Worm (Caenorhabditis elegans) whole organism, young adult: ENCODE data around the gene Y60A3A.16.
"Not testable (repeated sequence)": the region's sequence is repeated elsewhere in the genome, so short reads cannot be mapped to it uniquely, and the experiment has no call there.

Source experiments
- C17E4.6 ChIP-seq: fragments of 200-800 bp; sonication (Bioruptor generic); IDR thresholded peaks from 2 replicates; pipeline ENCODE4 v1.3.6; 2022; ENCODE audit warnings: missing genetic modification reagents, missing genetic modification characterization, missing compliant biosample characterization
- F33H1.4 ChIP-seq: fragments of 200-800 bp; sonication (Bioruptor generic); IDR thresholded peaks from 2 replicates; pipeline ENCODE4 v1.3.6; 2022; ENCODE audit warnings: missing genetic modification reagents, missing genetic modification characterization, missing compliant biosample characterization
- F39B2.1 ChIP-seq: fragments of 200-800 bp; sonication (Bioruptor generic); IDR thresholded peaks from 2 replicates; pipeline ENCODE4 v1.3.6; 2022; ENCODE audit warnings: missing genetic modification reagents, missing genetic modification characterization, missing compliant biosample characterization
- Y95B8A.8 ChIP-seq: fragments of 200-800 bp; sonication (Bioruptor generic); IDR thresholded peaks from 2 replicates; pipeline ENCODE4 v1.3.6; 2022; ENCODE audit warnings: missing genetic modification reagents, missing genetic modification characterization, missing compliant biosample characterization
- aptf-2 ChIP-seq: fragments of 200-800 bp; sonication (Bioruptor generic); conservative IDR thresholded peaks from 2 replicates; pipeline ENCODE4 v1.3.6; 2022; ENCODE audit warnings: missing genetic modification reagents, missing genetic modification characterization, missing compliant biosample characterization
- attf-3 ChIP-seq: fragments of 200-800 bp; sonication (Bioruptor generic); conservative IDR thresholded peaks from 2 replicates; pipeline ENCODE4 v1.3.6; 2022; ENCODE audit warnings: missing genetic modification reagents, missing genetic modification characterization, missing compliant biosample characterization
- bed-2 ChIP-seq: fragments of 200-800 bp; sonication (Bioruptor generic); IDR thresholded peaks from 2 replicates; pipeline ENCODE4 v1.3.6; 2022; ENCODE audit warnings: missing genetic modification reagents, missing genetic modification characterization, missing compliant biosample characterization
- cebp-1 ChIP-seq, 2 experiments: fragments of 200-800 bp in 1 of 2; sonication (Bioruptor generic) in 1 of 2; sonication (generic microtip) in 1 of 2; IDR thresholded peaks in 1 of 2; optimal IDR thresholded peaks in 1 of 2; 2 replicates each; pipeline versions ENCODE4 v1.3.6 to Lab custom; 2017 to 2022; ENCODE audit warnings: missing compliant biosample characterization in 2 of 2, missing genetic modification characterization in 2 of 2, mild to moderate bottlenecking in 1 of 2, missing genetic modification reagents in 1 of 2, moderate library complexity in 1 of 2
- cebp-2 ChIP-seq: fragments of 200-800 bp; sonication (Bioruptor generic); IDR thresholded peaks from 2 replicates; pipeline ENCODE4 v1.3.6; 2022; ENCODE audit warnings: missing genetic modification characterization, missing compliant biosample characterization
- ceh-100 ChIP-seq: fragments of 200-800 bp; sonication (Bioruptor generic); IDR thresholded peaks from 2 replicates; pipeline ENCODE4 v1.3.6; 2022; ENCODE audit warnings: missing genetic modification reagents, missing genetic modification characterization, missing compliant biosample characterization
- ceh-58 ChIP-seq: fragments of 200-800 bp; sonication (Bioruptor generic); IDR thresholded peaks from 2 replicates; pipeline ENCODE4 v1.3.6; 2022; ENCODE audit warnings: missing genetic modification characterization, missing compliant biosample characterization
- dpl-1 ChIP-seq: fragments of 150-350 bp; optimal IDR thresholded peaks from 2 replicates; lab custom pipeline; 2014; ENCODE audit warnings: missing biosample characterization, missing genetic modification reagents, missing genetic modification characterization
- gei-17 ChIP-seq: fragments of 200-800 bp; sonication (Bioruptor generic); optimal IDR thresholded peaks from 2 replicates; lab custom pipeline; 2018; ENCODE audit warnings: mild to moderate bottlenecking, missing genetic modification characterization, missing compliant biosample characterization
- hmg-1.2 ChIP-seq: fragments of 200-800 bp; sonication (Bioruptor generic); IDR thresholded peaks from 2 replicates; pipeline ENCODE4 v1.3.6; 2022; ENCODE audit warnings: missing genetic modification reagents, missing genetic modification characterization, missing compliant biosample characterization
- hrde-1 ChIP-seq: sonication (generic microtip); optimal IDR thresholded peaks from 2 replicates; lab custom pipeline; 2016; ENCODE audit warnings: missing genetic modification characterization, mild to moderate bottlenecking, missing compliant biosample characterization, moderate library complexity, missing genotype, missing genetic modification reagents, borderline replicate concordance
- lin-54 ChIP-seq: fragments of 200-800 bp; sonication (Bioruptor generic); optimal IDR thresholded peaks from 2 replicates; lab custom pipeline; 2018; ENCODE audit warnings: mild to moderate bottlenecking, missing genetic modification characterization, missing compliant biosample characterization
- lsy-27 ChIP-seq: sonication (generic microtip); optimal IDR thresholded peaks from 2 replicates; lab custom pipeline; 2017; ENCODE audit warnings: missing genetic modification characterization, mild to moderate bottlenecking, missing compliant biosample characterization, antibody characterized with exemption, missing genotype, borderline replicate concordance; ENCODE audit not compliant: insufficient read depth
- madf-6 ChIP-seq: fragments of 200-800 bp; sonication (Bioruptor generic); IDR thresholded peaks from 2 replicates; pipeline ENCODE4 v1.3.6; 2022; ENCODE audit warnings: missing genetic modification reagents, missing genetic modification characterization, missing compliant biosample characterization
- mcd-1 ChIP-seq: fragments of 200-800 bp; sonication (Bioruptor generic); IDR thresholded peaks from 2 replicates; pipeline ENCODE4 v1.3.6; 2022; ENCODE audit warnings: missing genetic modification reagents, missing genetic modification characterization, missing compliant biosample characterization
- mes-4 ChIP-seq: sonication (generic microtip); optimal IDR thresholded peaks from 2 replicates; lab custom pipeline; 2016; ENCODE audit warnings: missing genotype, missing genetic modification characterization, missing compliant biosample characterization
- nfya-1 ChIP-seq: sonication (generic microtip); optimal IDR thresholded peaks from 2 replicates; lab custom pipeline; 2017; ENCODE audit warnings: antibody characterized with exemption, missing compliant biosample characterization, missing genetic modification characterization, borderline replicate concordance; ENCODE audit not compliant: insufficient read depth
- nhr-27 ChIP-seq: fragments of 200-800 bp; sonication (Bioruptor generic); optimal IDR thresholded peaks from 2 replicates; lab custom pipeline; 2018; ENCODE audit warnings: mild to moderate bottlenecking, missing genetic modification characterization, moderate library complexity, missing compliant biosample characterization
- nhr-80 ChIP-seq: sonication (generic microtip); optimal IDR thresholded peaks from 2 replicates; lab custom pipeline; 2016; ENCODE audit warnings: missing genetic modification characterization, missing compliant biosample characterization
- nhr-90 ChIP-seq: sonication (generic microtip); optimal IDR thresholded peaks from 2 replicates; lab custom pipeline; 2016; ENCODE audit warnings: missing genotype, mild to moderate bottlenecking, missing genetic modification characterization, missing compliant biosample characterization
- rcor-1 ChIP-seq: fragments of 200-800 bp; sonication (Bioruptor generic); IDR thresholded peaks from 2 replicates; pipeline ENCODE4 v1.3.6; 2022; ENCODE audit warnings: missing genetic modification reagents, missing genetic modification characterization, missing compliant biosample characterization
- rec-8 ChIP-seq, 2 experiments: sonication (generic microtip); optimal IDR thresholded peaks; 2 replicates each; lab custom pipeline; 2016; ENCODE audit warnings: mild to moderate bottlenecking in 2 of 2, missing genetic modification characterization in 2 of 2, missing genetic modification reagents in 2 of 2, missing genotype in 2 of 2, missing biosample characterization in 1 of 2, missing compliant biosample characterization in 1 of 2, moderate library complexity in 1 of 2
- snpc-1.1 ChIP-seq: sonication (generic microtip); optimal IDR thresholded peaks from 2 replicates; lab custom pipeline; 2017; ENCODE audit warnings: missing genetic modification characterization, mild to moderate bottlenecking, missing compliant biosample characterization, antibody characterized with exemption, moderate library complexity, missing genotype, missing genetic modification reagents; ENCODE audit not compliant: insufficient read depth
- tbx-9 ChIP-seq: sonication (generic microtip); optimal IDR thresholded peaks from 2 replicates; lab custom pipeline; 2016; ENCODE audit warnings: borderline replicate concordance, missing genetic modification characterization, inconsistent platforms, missing compliant biosample characterization
- unc-62 ChIP-seq: fragments of 150-350 bp; optimal IDR thresholded peaks from 2 replicates; lab custom pipeline; 2014; ENCODE audit warnings: missing biosample characterization, missing genetic modification reagents, missing genetic modification characterization
- xnd-1 ChIP-seq: sonication (generic microtip); optimal IDR thresholded peaks from 2 replicates; lab custom pipeline; 2016; ENCODE audit warnings: missing genotype, missing genetic modification reagents, missing genetic modification characterization, missing compliant biosample characterization
- zim-3 ChIP-seq: sonication (generic microtip); optimal IDR thresholded peaks from 2 replicates; lab custom pipeline; 2017; ENCODE audit warnings: mild to moderate bottlenecking, missing genetic modification characterization, moderate library complexity, missing compliant biosample characterization
- ztf-22 ChIP-seq: fragments of 200-800 bp; sonication (Bioruptor generic); optimal IDR thresholded peaks from 2 replicates; lab custom pipeline; 2018; ENCODE audit warnings: mild to moderate bottlenecking, missing genetic modification characterization, moderate library complexity, missing compliant biosample characterization

The Y60A3A.16 gene

ce11 chrV:19955171-19955570 lies 32.7 kb upstream of the Y60A3A.16 start, which contains the start of gene abhd-3.1:
abhd-3.1 (plus strand) TSS chrV:19955488.
- TF ChIP-seq zim-3 (tag; lab: Kevin White, UChicago) (no peak), nhr-80 (tag; lab: Kevin White, UChicago) (no peak), rcor-1 (no peak), C17E4.6 (no peak), rec-8 (tag; optimal IDR thresholded peaks at IDR 0.05; lab: Kevin White, UChicago) (no peak), nhr-27 (tag; lab: Kevin White, UChicago) (no peak), attf-3 (GFP tag; lab: Robert Waterston, UW) (no peak), hrde-1 (tag; lab: Kevin White, UChicago) (no peak), hmg-1.2 (GFP tag; lab: Robert Waterston, UW) (no peak), madf-6 (no peak), snpc-1.1 (tag; lab: Kevin White, UChicago) (no peak), mcd-1 (GFP tag; lab: Robert Waterston, UW) (no peak), nhr-90 (no peak), F39B2.1 (GFP tag; lab: Robert Waterston, UW) (no peak), F33H1.4 (no peak), cebp-2 (GFP tag; lab: Robert Waterston, UW) (no peak), xnd-1 (tag; lab: Kevin White, UChicago) (no peak), lin-54 (GFP tag; lab: Kevin White, UChicago) (no peak), dpl-1 (GFP tag; lab: Kevin White, UChicago) (no peak), Y95B8A.8 (GFP tag; lab: Robert Waterston, UW) (no peak)

ce11 chrV:19954491-19954890 lies 32.0 kb upstream of the Y60A3A.16 start:
- TF ChIP-seq attf-3 (GFP tag; lab: Robert Waterston, UW) = no peak
- no peak for TF ChIP-seq lsy-27 (tag; lab: Kevin White, UChicago)
- no peak for TF ChIP-seq cebp-2 (GFP tag; lab: Robert Waterston, UW)
- no peak for TF ChIP-seq mes-4 (tag; lab: Kevin White, UChicago)

ce11 chrV:19949721-19950120 lies 27.2 kb upstream of the Y60A3A.16 start, which contains the start of gene Y60A3A.8:
Y60A3A.8 (plus strand) TSS chrV:19949978.
- peak; percentile 77 for TF ChIP-seq cebp-1 (GFP tag; IDR thresholded peaks at IDR 0.05; lab: Robert Waterston, UW)
- peak; percentile 81 for TF ChIP-seq cebp-1 (tag; optimal IDR thresholded peaks at IDR 0.05; lab: Kevin White, UChicago)
- TF ChIP-seq, all 124 proteins: peak for 1; not testable (repeated sequence) for 123

- TF ChIP-seq unc-62 (GFP tag; lab: Kevin White, UChicago); ztf-22; zim-3 (tag; lab: Kevin White, UChicago): not testable (repeated sequence)
Measured at ce11 chrV:19948993-19949392, 26.5 kb upstream of the Y60A3A.16 start, which contains the start of gene tmed-4. tmed-4 (minus strand) TSS chrV:19949093.

- TF ChIP-seq bed-2 = no peak
- 0 out of 2 replicates have a peak, but pooled peaks have one; percentile 33 for TF ChIP-seq ceh-58 (GFP tag; lab: Robert Waterston, UW)
- TF ChIP-seq tbx-9 (tag; lab: Kevin White, UChicago) = no peak
- TF ChIP-seq gei-17 = no peak
- TF ChIP-seq nfya-1 (tag; lab: Kevin White, UChicago) = no peak
- no peak for TF ChIP-seq aptf-2
- TF ChIP-seq hrde-1 (tag; lab: Kevin White, UChicago) = no peak
- TF ChIP-seq ceh-100 = no peak
Measured at ce11 chrV:19946529-19946928, 24.0 kb upstream of the Y60A3A.16 start, which contains the start of gene dhs-24. dhs-24 (minus strand) TSS chrV:19946629.
